Worm (Caenorhabditis elegans) whole organism, mixed stage, embryonic: Measurements from ENCODE around the gene F37C4.5.

Experiments
- M03D4.4 ChIP-seq: sonication (generic microtip); optimal IDR thresholded peaks from 2 replicates; lab custom pipeline; 2017; ENCODE audit warnings: mild to moderate bottlenecking, missing genetic modification characterization, missing compliant biosample characterization
- bed-3 ChIP-seq: fragments of 200-800 bp; sonication (Bioruptor generic); optimal IDR thresholded peaks from 3 replicates; lab custom pipeline; 2018; ENCODE audit warnings: mild to moderate bottlenecking, missing genetic modification characterization, moderate library complexity, missing compliant biosample characterization
- blmp-1 ChIP-seq: fragments of 150-350 bp; optimal IDR thresholded peaks from 2 replicates; lab custom pipeline; 2014; ENCODE audit warnings: missing biosample characterization, missing genetic modification characterization
- ceh-83 ChIP-seq: fragments of 200-800 bp; sonication (Bioruptor generic); optimal IDR thresholded peaks from 2 replicates; lab custom pipeline; 2018; ENCODE audit warnings: mild to moderate bottlenecking, missing genetic modification characterization, missing compliant biosample characterization
- ces-1 ChIP-seq: fragments of 150-350 bp; optimal IDR thresholded peaks from 2 replicates; lab custom pipeline; 2014; ENCODE audit warnings: missing biosample characterization, missing genetic modification reagents, missing genetic modification characterization
- cnd-1 ChIP-seq: fragments of 200-800 bp; sonication (Bioruptor generic); optimal IDR thresholded peaks from 2 replicates; lab custom pipeline; 2018; ENCODE audit warnings: mild to moderate bottlenecking, missing genetic modification characterization, missing compliant biosample characterization
- drap-1 ChIP-seq: fragments of 200-800 bp; sonication (Bioruptor generic); optimal IDR thresholded peaks from 3 replicates; lab custom pipeline; 2018; ENCODE audit warnings: mild to moderate bottlenecking, missing genetic modification characterization, missing compliant biosample characterization
- elt-1 ChIP-seq: sonication (generic microtip); optimal IDR thresholded peaks from 2 replicates; lab custom pipeline; 2017; ENCODE audit warnings: missing genetic modification characterization, mild to moderate bottlenecking, missing compliant biosample characterization, antibody characterized with exemption, moderate library complexity, borderline replicate concordance; ENCODE audit not compliant: insufficient read depth
- elt-3 ChIP-seq: fragments of 150-350 bp; optimal IDR thresholded peaks from 2 replicates; lab custom pipeline; 2014; ENCODE audit warnings: missing biosample characterization, missing genetic modification characterization
- flh-1 ChIP-seq: fragments of 200-800 bp; sonication (Bioruptor generic); optimal IDR thresholded peaks from 2 replicates; lab custom pipeline; 2018; ENCODE audit warnings: mild to moderate bottlenecking, missing genetic modification characterization, moderate library complexity, missing compliant biosample characterization
- ham-2 ChIP-seq: fragments of 200-800 bp; sonication (Bioruptor generic); optimal IDR thresholded peaks from 2 replicates; lab custom pipeline; 2018; ENCODE audit warnings: mild to moderate bottlenecking, missing genetic modification characterization, missing compliant biosample characterization
- hlh-1 ChIP-seq: fragments of 150-350 bp; optimal IDR thresholded peaks from 2 replicates; lab custom pipeline; 2014; ENCODE audit warnings: missing biosample characterization, missing genetic modification reagents, missing genetic modification characterization
- lin-13 ChIP-seq: fragments of 150-350 bp; optimal IDR thresholded peaks from 2 replicates; lab custom pipeline; 2014; ENCODE audit warnings: missing biosample characterization, missing genetic modification characterization
- lin-32 ChIP-seq: fragments of 200-800 bp; sonication (Bioruptor generic); optimal IDR thresholded peaks from 2 replicates; lab custom pipeline; 2018; ENCODE audit warnings: mild to moderate bottlenecking, missing genetic modification characterization, missing compliant biosample characterization
- lsy-2 ChIP-seq: fragments of 150-350 bp; optimal IDR thresholded peaks from 2 replicates; lab custom pipeline; 2014; ENCODE audit warnings: missing biosample characterization, missing genetic modification characterization
- mep-1 ChIP-seq: fragments of 150-350 bp; optimal IDR thresholded peaks from 2 replicates; lab custom pipeline; 2017; ENCODE audit warnings: missing biosample characterization, missing genetic modification reagents, missing genetic modification characterization, inconsistent platforms
- mls-2 ChIP-seq: sonication (generic microtip); optimal IDR thresholded peaks from 2 replicates; lab custom pipeline; 2016; ENCODE audit warnings: mild to moderate bottlenecking, missing genetic modification characterization, moderate library complexity, missing compliant biosample characterization
- nhr-12 ChIP-seq: fragments of 150-350 bp; optimal IDR thresholded peaks from 2 replicates; lab custom pipeline; 2014; ENCODE audit warnings: missing biosample characterization, missing genetic modification characterization
- nhr-2 ChIP-seq: fragments of 150-350 bp; optimal IDR thresholded peaks from 2 replicates; lab custom pipeline; 2014; ENCODE audit warnings: missing biosample characterization, missing genetic modification characterization
- nhr-237 ChIP-seq: fragments of 150-350 bp; optimal IDR thresholded peaks from 2 replicates; lab custom pipeline; 2014; ENCODE audit warnings: missing biosample characterization, missing genetic modification characterization
- nhr-28 ChIP-seq: fragments of 150-350 bp; optimal IDR thresholded peaks from 2 replicates; lab custom pipeline; 2014; ENCODE audit warnings: missing biosample characterization, missing genetic modification characterization
- nhr-76 ChIP-seq: sonication (generic microtip); optimal IDR thresholded peaks from 2 replicates; lab custom pipeline; 2017; ENCODE audit warnings: missing biosample characterization, missing genetic modification characterization
- pha-4 ChIP-seq: fragments of 150-350 bp; optimal IDR thresholded peaks from 2 replicates; lab custom pipeline; 2018; ENCODE audit warnings: missing biosample characterization, missing genetic modification reagents, missing genetic modification characterization
- sem-2 ChIP-seq: fragments of 200-800 bp; sonication (Bioruptor generic); optimal IDR thresholded peaks from 2 replicates; lab custom pipeline; 2018; ENCODE audit warnings: mild to moderate bottlenecking, missing genetic modification characterization, missing compliant biosample characterization
- tbx-8 ChIP-seq: fragments of 200-800 bp; sonication (Bioruptor generic); optimal IDR thresholded peaks from 2 replicates; lab custom pipeline; 2018; ENCODE audit warnings: mild to moderate bottlenecking, missing genetic modification characterization, moderate library complexity, missing compliant biosample characterization
- unc-120 ChIP-seq: sonication (generic microtip); optimal IDR thresholded peaks from 2 replicates; lab custom pipeline; 2017; ENCODE audit warnings: missing genetic modification characterization, missing compliant biosample characterization; ENCODE audit not compliant: poor library complexity, severe bottlenecking
- unc-62 ChIP-seq: fragments of 150-350 bp; optimal IDR thresholded peaks from 2 replicates; lab custom pipeline; 2014; ENCODE audit warnings: missing biosample characterization, missing genetic modification reagents, missing genetic modification characterization
- zip-8 ChIP-seq: fragments of 150-350 bp; optimal IDR thresholded peaks from 2 replicates; lab custom pipeline; 2014; ENCODE audit warnings: missing biosample characterization, missing genetic modification characterization
- ztf-11 ChIP-seq: fragments of 150-350 bp; optimal IDR thresholded peaks from 2 replicates; lab custom pipeline; 2014; ENCODE audit warnings: missing biosample characterization, missing genetic modification characterization

Gene F37C4.5

DNA sequence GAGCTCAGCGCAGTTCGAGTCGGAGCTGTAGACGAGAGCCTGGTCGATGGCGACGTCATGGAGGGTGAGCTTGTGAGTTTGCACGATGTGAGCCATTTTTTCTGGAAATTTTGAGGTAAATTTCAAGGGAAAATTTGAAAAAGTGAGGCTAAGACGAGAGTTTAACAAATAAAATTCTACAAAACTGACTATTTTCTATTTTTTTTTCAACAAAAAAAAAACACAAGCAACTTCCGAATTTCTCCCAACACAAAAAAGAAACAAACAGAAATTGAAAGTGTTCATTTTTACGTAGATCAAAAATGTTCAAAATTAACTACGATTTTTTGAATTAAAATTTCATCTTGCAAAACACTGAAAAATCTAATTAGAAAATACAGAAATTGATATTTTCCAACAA lies at the start of gene F37C4.5:
TSS of gene F37C4.5 (minus strand) at position 101 of the 400 bp plus-strand sequence.
- TF ChIP-seq blmp-1 (no peak), elt-1 (tag; lab: Kevin White, UChicago) (no peak), ham-2 (GFP tag; lab: Kevin White, UChicago) (no peak), cnd-1 (tag; lab: Kevin White, UChicago) (no peak)
- TF ChIP-seq, all 35 proteins: peak for 0

DNA sequence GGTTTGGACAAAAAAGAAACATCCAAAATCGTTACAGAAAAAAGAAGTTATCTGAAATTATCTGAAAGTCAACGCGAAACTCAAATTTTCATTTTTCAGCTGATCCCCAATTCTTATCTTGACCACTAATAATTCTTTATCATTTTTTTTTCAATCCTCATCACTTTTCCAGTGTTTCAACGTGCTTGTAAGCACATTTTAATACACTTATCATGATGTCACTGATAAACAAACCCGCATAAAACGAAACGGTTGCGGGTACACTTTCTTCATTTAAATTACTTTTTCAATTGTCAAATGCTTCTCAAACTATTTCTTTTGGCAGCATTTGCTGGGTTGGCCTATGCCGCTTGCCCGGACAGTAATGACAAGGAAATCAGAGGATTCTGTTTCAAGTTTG lies 48.3 kb upstream of the F37C4.5 start, which contains the start of gene clec-67:
TSS of gene clec-67 (plus strand) at position 268 of the 400 bp plus-strand sequence.
- TF ChIP-seq unc-120 (tag; lab: Kevin White, UChicago) = no peak

ce11 chrIV:3919506-3919905 lies 45.9 kb upstream of the F37C4.5 start, which contains the start of gene srz-19:
srz-19 (plus strand) TSS chrIV:3919806.
- TF ChIP-seq elt-1 (tag; lab: Kevin White, UChicago) = no peak
- no peak for TF ChIP-seq cnd-1 (tag; lab: Kevin White, UChicago)
- no peak for TF ChIP-seq M03D4.4 (tag; lab: Kevin White, UChicago)
- no peak for TF ChIP-seq flh-1 (GFP tag; lab: Kevin White, UChicago)
- no peak for TF ChIP-seq ceh-83 (GFP tag; lab: Kevin White, UChicago)
- no peak for TF ChIP-seq blmp-1
- no peak for TF ChIP-seq nhr-237 (tag; lab: Kevin White, UChicago)
- TF ChIP-seq nhr-76 = no peak

ce11 chrIV:3918160-3918559 lies 44.6 kb upstream of the F37C4.5 start, which contains the start of gene F56D6.23:
F56D6.23 (plus strand) TSS chrIV:3918460.
- TF ChIP-seq hlh-1 (tag; lab: Kevin White, UChicago) = no peak
- TF ChIP-seq, all 35 proteins: peak for 0

ce11 chrIV:3917405-3917804 lies 43.8 kb upstream of the F37C4.5 start, which contains the start of gene F56D6.14:
F56D6.14 (plus strand) TSS chrIV:3917705.
- TF ChIP-seq hlh-1 (tag; lab: Kevin White, UChicago) (no peak), sem-2 (no peak), unc-120 (tag; lab: Kevin White, UChicago) (no peak), blmp-1 (no peak), flh-1 (GFP tag; lab: Kevin White, UChicago) (no peak), tbx-8 (GFP tag; lab: Kevin White, UChicago) (no peak), ces-1 (GFP tag; lab: Kevin White, UChicago) (no peak), mep-1 (no peak), drap-1 (no peak), nhr-76 (no peak), bed-3 (GFP tag; lab: Kevin White, UChicago) (no peak), cnd-1 (tag; lab: Kevin White, UChicago) (no peak), elt-1 (tag; lab: Kevin White, UChicago) (no peak)

DNA sequence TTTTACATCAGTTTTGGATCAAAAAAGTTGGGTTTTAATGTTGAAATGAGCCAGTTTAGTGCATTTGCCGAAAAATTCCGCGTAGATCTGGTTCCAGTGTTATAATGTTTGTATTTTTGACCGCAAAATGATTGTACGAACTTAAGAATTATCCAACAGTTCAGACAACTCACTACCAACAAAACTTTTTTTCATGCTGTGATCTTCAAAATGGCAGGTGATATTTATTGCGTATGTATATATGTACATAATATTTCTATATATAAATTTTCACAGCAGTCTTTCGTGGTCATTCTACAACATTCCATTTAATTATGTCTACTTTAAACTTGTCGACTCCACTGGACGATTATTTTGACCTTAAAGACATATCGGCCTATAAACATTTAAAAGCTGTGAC lies 41.7 kb upstream of the F37C4.5 start, which contains the start of gene srz-20:
TSS of gene srz-20 (plus strand) at position 301 of the 400 bp plus-strand sequence.
- TF ChIP-seq ztf-11 (tag; lab: Kevin White, UChicago) = no peak
- no peak for TF ChIP-seq pha-4
- TF ChIP-seq nhr-76 = no peak
- TF ChIP-seq lin-13 (tag; lab: Kevin White, UChicago) = no peak
- TF ChIP-seq nhr-12 = no peak
- TF ChIP-seq zip-8 (tag; lab: Kevin White, UChicago) = no peak
- TF ChIP-seq lin-32 (GFP tag; lab: Kevin White, UChicago) = no peak
- TF ChIP-seq elt-3 = no peak
- TF ChIP-seq lsy-2 (tag; lab: Kevin White, UChicago) = no peak
- TF ChIP-seq nhr-28 (tag; lab: Kevin White, UChicago) = no peak
- TF ChIP-seq unc-120 (tag; lab: Kevin White, UChicago) = no peak
- no peak for TF ChIP-seq bed-3 (GFP tag; lab: Kevin White, UChicago)
- no peak for TF ChIP-seq unc-62 (GFP tag; lab: Kevin White, UChicago)
- no peak for TF ChIP-seq tbx-8 (GFP tag; lab: Kevin White, UChicago)
- no peak for TF ChIP-seq ham-2 (GFP tag; lab: Kevin White, UChicago)
- no peak for TF ChIP-seq nhr-2 (tag; lab: Kevin White, UChicago)
- no peak for TF ChIP-seq mls-2 (tag; lab: Kevin White, UChicago)
- no peak for TF ChIP-seq M03D4.4 (tag; lab: Kevin White, UChicago)
